Fruit fly (Drosophila melanogaster) whole organism, embryonic: ENCODE results near the gene Lcp65Aa.
A peak's percentile ranks its signal among the peaks of the same experiment; 100 is the strongest.

Experiments used
- Atf3 ChIP-seq: fragments of 200-800 bp; sonication (Bioruptor generic); optimal IDR thresholded peaks from 3 replicates; lab custom pipeline; 2016; ENCODE audit warnings: missing biosample characterization, missing genetic modification characterization
- Awh ChIP-seq: fragments of 200-800 bp; sonication (Bioruptor generic); IDR thresholded peaks from 2 replicates; pipeline ENCODE4, ENCODE4 v1.3.6; 2022; ENCODE audit warnings: missing biosample characterization, missing genetic modification characterization
- B-H2 ChIP-seq: fragments of 200-800 bp; sonication (Bioruptor generic); optimal IDR thresholded peaks from 2 replicates; lab custom pipeline; 2018; ENCODE audit warnings: missing biosample characterization, mild to moderate bottlenecking, missing genetic modification characterization
- BtbVII ChIP-seq: fragments of 200-800 bp; sonication (Bioruptor generic); optimal IDR thresholded peaks from 3 replicates; lab custom pipeline; 2017; ENCODE audit warnings: missing biosample characterization, mild to moderate bottlenecking, missing genetic modification characterization
- CG10209 ChIP-seq: fragments of 200-800 bp; sonication (Bioruptor generic); optimal IDR thresholded peaks from 3 replicates; lab custom pipeline; 2017; ENCODE audit warnings: missing biosample characterization, mild to moderate bottlenecking, missing genetic modification characterization, missing genetic modification reagents
- CG10979 ChIP-seq: fragments of 200-800 bp; sonication (Bioruptor generic); optimal IDR thresholded peaks from 2 replicates; lab custom pipeline; 2018; ENCODE audit warnings: missing biosample characterization, mild to moderate bottlenecking, missing genetic modification characterization, moderate library complexity
- CG11695 ChIP-seq: fragments of 200-800 bp; sonication (Bioruptor generic); IDR thresholded peaks from 3 replicates; pipeline ENCODE4 v1.3.6; 2022; ENCODE audit warnings: missing biosample characterization, missing genetic modification characterization
- CG13123 ChIP-seq: fragments of 200-800 bp; sonication (Bioruptor generic); optimal IDR thresholded peaks from 2 replicates; lab custom pipeline; 2016; ENCODE audit warnings: missing biosample characterization, missing genetic modification characterization
- CG13424 ChIP-seq: fragments of 200-800 bp; sonication (Bioruptor generic); optimal IDR thresholded peaks from 2 replicates; lab custom pipeline; 2019; ENCODE audit warnings: missing biosample characterization, mild to moderate bottlenecking, missing genetic modification characterization, moderate library complexity
- CG17612 ChIP-seq: fragments of 200-800 bp; sonication (Bioruptor generic); IDR thresholded peaks from 2 replicates; pipeline ENCODE4 v1.3.6; 2022; ENCODE audit warnings: missing biosample characterization, missing genetic modification characterization
- CG2129 ChIP-seq: fragments of 200-800 bp; sonication (Bioruptor generic); IDR thresholded peaks from 2 replicates; pipeline ENCODE4 v1.3.6; 2022; ENCODE audit warnings: missing biosample characterization, missing genetic modification characterization; ENCODE audit not compliant: partially characterized antibody
- CG2875 ChIP-seq: fragments of 200-800 bp; sonication (Bioruptor generic); optimal IDR thresholded peaks from 2 replicates; lab custom pipeline; 2017; ENCODE audit warnings: missing biosample characterization, mild to moderate bottlenecking, missing genetic modification characterization, missing genetic modification reagents
- CG3065 ChIP-seq: fragments of 200-800 bp; sonication (Bioruptor generic); optimal IDR thresholded peaks from 2 replicates; lab custom pipeline; 2016; ENCODE audit warnings: missing biosample characterization, missing genetic modification characterization
- CG32767 ChIP-seq: fragments of 200-800 bp; sonication (Bioruptor generic); IDR thresholded peaks from 2 replicates; pipeline ENCODE4 v1.3.6; 2022; ENCODE audit warnings: missing biosample characterization, missing genetic modification characterization
- CG3995 ChIP-seq: fragments of 200-800 bp; sonication (Bioruptor generic); optimal IDR thresholded peaks from 3 replicates; lab custom pipeline; 2016; ENCODE audit warnings: missing biosample characterization, missing genetic modification characterization
- CG4707 ChIP-seq: fragments of 200-800 bp; sonication (Bioruptor generic); optimal IDR thresholded peaks from 2 replicates; lab custom pipeline; 2018; ENCODE audit warnings: missing biosample characterization, mild to moderate bottlenecking, missing genetic modification characterization, moderate library complexity
- CG4820 ChIP-seq: fragments of 200-800 bp; sonication (Bioruptor generic); optimal IDR thresholded peaks from 3 replicates; lab custom pipeline; 2016; ENCODE audit warnings: missing biosample characterization, missing genetic modification characterization
- CG5245 ChIP-seq: fragments of 200-800 bp; sonication (Bioruptor generic); optimal IDR thresholded peaks from 3 replicates; lab custom pipeline; 2016; ENCODE audit warnings: missing biosample characterization, missing genetic modification characterization
- CG6791 ChIP-seq: fragments of 200-800 bp; sonication (Bioruptor generic); IDR thresholded peaks from 3 replicates; pipeline ENCODE4 v1.3.6; 2022; ENCODE audit warnings: missing biosample characterization, missing genetic modification characterization; ENCODE audit not compliant: partially characterized antibody
- CG7987 ChIP-seq: fragments of 200-800 bp; sonication (Bioruptor generic); optimal IDR thresholded peaks from 2 replicates; lab custom pipeline; 2018; ENCODE audit warnings: missing biosample characterization, mild to moderate bottlenecking, missing genetic modification characterization, moderate library complexity
- CG8281 ChIP-seq: fragments of 200-800 bp; sonication (Bioruptor generic); optimal IDR thresholded peaks from 2 replicates; lab custom pipeline; 2018; ENCODE audit warnings: missing biosample characterization, mild to moderate bottlenecking, missing genetic modification characterization, moderate library complexity
- CG9215 ChIP-seq: fragments of 200-800 bp; sonication (Bioruptor generic); IDR thresholded peaks from 2 replicates; pipeline ENCODE4 v1.3.6; 2022; ENCODE audit warnings: missing biosample characterization, missing genetic modification characterization
- CG9727 ChIP-seq: fragments of 200-800 bp; sonication (Bioruptor generic); optimal IDR thresholded peaks from 3 replicates; lab custom pipeline; 2017; ENCODE audit warnings: missing biosample characterization, mild to moderate bottlenecking, missing genetic modification characterization
- CTCF ChIP-seq: fragments of 200-800 bp; sonication (Bioruptor generic); optimal IDR thresholded peaks from 2 replicates; lab custom pipeline; 2017; ENCODE audit warnings: missing biosample characterization, mild to moderate bottlenecking, missing genetic modification characterization, moderate library complexity
- Dad ChIP-seq: fragments of 200-800 bp; sonication (Bioruptor generic); optimal IDR thresholded peaks from 3 replicates; lab custom pipeline; 2016; ENCODE audit warnings: missing biosample characterization, missing genetic modification characterization
- Dll ChIP-seq: fragments of 200-800 bp; sonication (Bioruptor generic); IDR thresholded peaks from 4 replicates; pipeline ENCODE4 v1.3.6; 2022; ENCODE audit warnings: missing biosample characterization, missing genetic modification characterization; ENCODE audit not compliant: partially characterized antibody
- HLHmδ ChIP-seq: fragments of 200-800 bp; sonication (Bioruptor generic); optimal IDR thresholded peaks from 2 replicates; lab custom pipeline; 2018; ENCODE audit warnings: missing biosample characterization, mild to moderate bottlenecking, missing genetic modification characterization, moderate library complexity
- Hr3 ChIP-seq: fragments of 200-800 bp; sonication (Bioruptor generic); optimal IDR thresholded peaks from 3 replicates; lab custom pipeline; 2016; ENCODE audit warnings: missing biosample characterization, missing genetic modification characterization
- Hr78 ChIP-seq, 2 experiments: fragments of 200-800 bp in 1 of 2; fragments of >200 bp in 1 of 2; sonication (Bioruptor generic) in 1 of 2; optimal IDR thresholded peaks; 2 replicates each; lab custom pipeline; 2017 to 2019; ENCODE audit warnings: missing biosample characterization in 2 of 2, missing genetic modification characterization in 2 of 2, mild to moderate bottlenecking in 1 of 2, moderate library complexity in 1 of 2
- Rfx ChIP-seq: fragments of 200-800 bp; sonication (Bioruptor generic); IDR thresholded peaks from 2 replicates; pipeline ENCODE4 v1.3.6; 2022; ENCODE audit warnings: missing biosample characterization, missing genetic modification characterization
- Scr ChIP-seq: fragments of 200-800 bp; sonication (Bioruptor generic); IDR thresholded peaks from 2 replicates; pipeline ENCODE4 v1.3.6; 2022; ENCODE audit warnings: missing biosample characterization, missing genetic modification characterization; ENCODE audit not compliant: partially characterized antibody
- ab ChIP-seq: fragments of 200-800 bp; sonication (Bioruptor generic); optimal IDR thresholded peaks from 2 replicates; lab custom pipeline; 2016; ENCODE audit warnings: missing biosample characterization, missing genetic modification characterization
- bcd ChIP-seq: fragments of 200-800 bp; sonication (Bioruptor generic); optimal IDR thresholded peaks from 2 replicates; lab custom pipeline; 2017; ENCODE audit warnings: missing biosample characterization, mild to moderate bottlenecking, missing genetic modification characterization
- cad ChIP-seq: fragments of >200 bp; optimal IDR thresholded peaks from 2 replicates; lab custom pipeline; 2017; ENCODE audit warnings: missing biosample characterization, missing genetic modification characterization
- gcm ChIP-seq: fragments of 200-800 bp; sonication (Bioruptor generic); optimal IDR thresholded peaks from 2 replicates; lab custom pipeline; 2019; ENCODE audit warnings: missing biosample characterization, mild to moderate bottlenecking, missing genetic modification characterization, moderate library complexity
- her ChIP-seq: fragments of 200-800 bp; sonication (Bioruptor generic); optimal IDR thresholded peaks from 2 replicates; lab custom pipeline; 2016; ENCODE audit warnings: missing biosample characterization, missing genetic modification characterization
- hkb ChIP-seq, 2 experiments: fragments of 200-800 bp in 1 of 2; fragments of >200 bp in 1 of 2; sonication (Bioruptor generic) in 1 of 2; IDR thresholded peaks in 1 of 2; optimal IDR thresholded peaks in 1 of 2; 2 replicates each; pipeline versions ENCODE4 v1.3.6 to Lab custom; 2017 to 2022; ENCODE audit warnings: missing biosample characterization in 1 of 2, missing genetic modification characterization in 1 of 2
- luna ChIP-seq: fragments of 200-800 bp; sonication (Bioruptor generic); optimal IDR thresholded peaks from 2 replicates; lab custom pipeline; 2016; ENCODE audit warnings: missing biosample characterization, missing genetic modification characterization
- pan ChIP-seq, 4 experiments: fragments of >200 bp in 3 of 4; fragments of 200-800 bp in 1 of 4; sonication (Bioruptor generic) in 1 of 4; optimal IDR thresholded peaks in 3 of 4; IDR thresholded peaks in 1 of 4; 2 replicates each; pipeline versions ENCODE4 v1.3.6 to Lab custom; 2017 to 2022; ENCODE audit warnings: missing biosample characterization in 2 of 4, missing genetic modification characterization in 2 of 4, mixed read lengths in 1 of 4
- pho ChIP-seq: fragments of 200-800 bp; sonication (Bioruptor generic); optimal IDR thresholded peaks from 2 replicates; lab custom pipeline; 2016; ENCODE audit warnings: missing biosample characterization, missing genetic modification characterization
- psq ChIP-seq: fragments of 200-800 bp; sonication (Bioruptor generic); optimal IDR thresholded peaks from 2 replicates; lab custom pipeline; 2017; ENCODE audit warnings: missing biosample characterization, missing genetic modification characterization
- schlank ChIP-seq: fragments of 200-800 bp; sonication (Bioruptor generic); optimal IDR thresholded peaks from 2 replicates; lab custom pipeline; 2018; ENCODE audit warnings: missing biosample characterization, mild to moderate bottlenecking, missing genetic modification characterization
- sqz ChIP-seq: fragments of 200-800 bp; sonication (Bioruptor generic); optimal IDR thresholded peaks from 3 replicates; lab custom pipeline; 2018; ENCODE audit warnings: missing biosample characterization, mild to moderate bottlenecking, missing genetic modification characterization
- sr ChIP-seq: fragments of 200-800 bp; sonication (Bioruptor generic); IDR thresholded peaks from 3 replicates; pipeline ENCODE4 v1.3.6; 2022; ENCODE audit warnings: missing biosample characterization, missing genetic modification characterization
- tup ChIP-seq: fragments of 200-800 bp; sonication (Bioruptor generic); optimal IDR thresholded peaks from 2 replicates; lab custom pipeline; 2016; ENCODE audit warnings: missing biosample characterization, mild to moderate bottlenecking, missing genetic modification characterization, moderate library complexity
- twi ChIP-seq: fragments of 200-800 bp; optimal IDR thresholded peaks from 2 replicates; lab custom pipeline; 2019; ENCODE audit warnings: missing biosample characterization, mild to moderate bottlenecking, missing genetic modification characterization, moderate library complexity
- wek ChIP-seq: fragments of 200-800 bp; sonication (Bioruptor generic); optimal IDR thresholded peaks from 3 replicates; lab custom pipeline; 2018; ENCODE audit warnings: missing biosample characterization, mild to moderate bottlenecking, missing genetic modification characterization, moderate library complexity
- yki ChIP-seq: fragments of >200 bp; optimal IDR thresholded peaks from 3 replicates; lab custom pipeline; 2018

Gene Lcp65Aa

dm6 chr3L:6124616-6125408, 26.3 kb upstream of the Lcp65Aa start (continued):
- TF ChIP-seq CG2129 (GFP tag; lab: Robert Waterston, UW) (no peak), Dad (GFP tag; lab: Kevin White, UChicago) (peak; percentile 81), CG4707 (GFP tag; lab: Kevin White, UChicago) (peak; percentile 83), BtbVII (peak; percentile 85), CG9727 (peak; percentile 71), psq (GFP tag; lab: Kevin White, UChicago) (no peak), Rfx (peak; percentile 91), CG13123 (peak; percentile 24), wek (GFP tag; lab: Kevin White, UChicago) (peak; percentile 89), Hr3 (no peak), HLHmδ (GFP tag; lab: Kevin White, UChicago) (peak; percentile 97), CG10209 (GFP tag; lab: Kevin White, UChicago) (peak; percentile 73), CG8281 (tag; lab: Kevin White, UChicago) (peak; percentile 40), sqz (peak; percentile 74), CG3065 (GFP tag; lab: Kevin White, UChicago) (no peak), CG17612 (GFP tag; lab: Robert Waterston, UW) (no peak), luna (GFP tag; lab: Kevin White, UChicago) (peak; percentile 81), CG2875 (GFP tag; lab: Kevin White, UChicago) (peak; percentile 84), CG13424 (tag; lab: Kevin White, UChicago) (peak; percentile 34), CG11695 (GFP tag; lab: Robert Waterston, UW) (peak; percentile 81), Atf3 (GFP tag; lab: Kevin White, UChicago) (no peak), CG3995 (GFP tag; lab: Kevin White, UChicago) (peak; percentile 3), Scr (GFP tag; lab: Robert Waterston, UW) (no peak), CG9215 (GFP tag; lab: Robert Waterston, UW) (peak; percentile 28; the same call in 1 of the 2 replicates), sr (GFP tag; lab: Robert Waterston, UW) (peak; percentile 93), CG10979 (tag; lab: Kevin White, UChicago) (peak; percentile 70), CG32767 (GFP tag; lab: Robert Waterston, UW) (peak; percentile 70; the same call in 1 of the 2 replicates), ab (GFP tag; lab: Kevin White, UChicago) (no peak), her (GFP tag; lab: Kevin White, UChicago) (peak; percentile 64), bcd (GFP tag; lab: Kevin White, UChicago) (peak; percentile 89), cad (GFP tag; lab: Kevin White, UChicago) (no peak), CTCF (peak; percentile 91), yki (lab: Kevin White, UChicago) (peak; percentile 38), Hr78 (GFP tag; optimal IDR thresholded peaks at IDR 0.05; lab: Kevin White, UChicago) (no peak), Dll (no peak), twi (tag; lab: Kevin White, UChicago) (no peak), pan (optimal IDR thresholded peaks at IDR 0.05; lab: Kevin White, UChicago) (no peak), pan (GFP tag; optimal IDR thresholded peaks at IDR 0.05 in 1 of 2, IDR thresholded peaks at IDR 0.05 in 1 of 2) (peak in 1 of 2 experiments; percentile 88), gcm (GFP tag; lab: Kevin White, UChicago) (peak; percentile 54), pho (peak; percentile 23), hkb (optimal IDR thresholded peaks at IDR 0.05; lab: Kevin White, UChicago) (peak; percentile 59), hkb (GFP tag; IDR thresholded peaks at IDR 0.05; lab: Robert Waterston, UW) (peak; percentile 91), Awh (GFP tag; lab: Robert Waterston, UW) (peak; percentile 90), tup (GFP tag; lab: Kevin White, UChicago) (no peak), CG5245 (GFP tag; lab: Kevin White, UChicago) (peak; percentile 69), CG4820 (GFP tag; lab: Kevin White, UChicago) (peak; percentile 47), B-H2 (GFP tag; lab: Kevin White, UChicago) (peak; percentile 71), CG6791 (GFP tag; lab: Robert Waterston, UW) (no peak), CG7987 (peak; percentile 94), schlank (tag; lab: Kevin White, UChicago) (peak; percentile 77)
